Worm (Caenorhabditis elegans) whole organism, L4 larva: Measurements from ENCODE around the gene C29E4.9.

ENCODE experiments used
- F26F4.8 ChIP-seq: fragments of 200-800 bp; sonication (Bioruptor generic); conservative IDR thresholded peaks from 2 replicates; pipeline ENCODE4 v1.3.6; 2022; ENCODE audit warnings: missing genetic modification characterization, missing compliant biosample characterization
- F37D6.2 ChIP-seq: sonication (generic microtip); optimal IDR thresholded peaks from 2 replicates; lab custom pipeline; 2016; ENCODE audit warnings: mild to moderate bottlenecking, missing genetic modification characterization, missing compliant biosample characterization
- ZK337.2 ChIP-seq: fragments of 200-800 bp; sonication (Bioruptor generic); IDR thresholded peaks from 2 replicates; pipeline ENCODE4 v1.3.6; 2022; ENCODE audit warnings: missing genetic modification reagents, missing genetic modification characterization, missing compliant biosample characterization
- aha-1 ChIP-seq: fragments of 150-350 bp; peaks from one replicate; lab custom pipeline; 2014; ENCODE audit warnings: missing biosample characterization, missing genetic modification characterization
- aly-2 ChIP-seq: sonication (generic microtip); optimal IDR thresholded peaks from 2 replicates; lab custom pipeline; 2018; ENCODE audit warnings: missing biosample characterization, missing genetic modification characterization
- ama-1 ChIP-seq: fragments of 150-350 bp; optimal IDR thresholded peaks from 2 replicates; lab custom pipeline; 2014; ENCODE audit warnings: inconsistent platforms, mixed read lengths
- arid-1 ChIP-seq: fragments of 200-800 bp; sonication (Bioruptor generic); conservative IDR thresholded peaks from 2 replicates; pipeline ENCODE4 v1.3.6; 2022; ENCODE audit warnings: missing genetic modification reagents, missing genetic modification characterization, missing compliant biosample characterization
- ceh-32 ChIP-seq: sonication (generic microtip); optimal IDR thresholded peaks from 2 replicates; lab custom pipeline; 2016; ENCODE audit warnings: mild to moderate bottlenecking, missing genetic modification characterization, missing compliant biosample characterization; ENCODE audit not compliant: poor library complexity
- ceh-62 ChIP-seq: sonication (generic microtip); optimal IDR thresholded peaks from 2 replicates; lab custom pipeline; 2017; ENCODE audit warnings: missing biosample characterization, missing genetic modification characterization
- ctbp-1 ChIP-seq: fragments of 200-800 bp; sonication (Bioruptor generic); IDR thresholded peaks from 2 replicates; pipeline ENCODE4 v1.3.6; 2022; ENCODE audit warnings: missing genetic modification reagents, missing genetic modification characterization, missing compliant biosample characterization
- daf-19 ChIP-seq: fragments of 200-800 bp; sonication (Bioruptor generic); conservative IDR thresholded peaks from 2 replicates; pipeline ENCODE4 v1.3.6; 2022; ENCODE audit warnings: missing genetic modification characterization, missing compliant biosample characterization
- daf-8 ChIP-seq: fragments of 200-800 bp; sonication (Bioruptor generic); IDR thresholded peaks from 2 replicates; pipeline ENCODE4 v1.3.6; 2022; ENCODE audit warnings: missing genetic modification characterization, missing compliant biosample characterization
- dmd-8 ChIP-seq: fragments of 200-800 bp; sonication (Bioruptor generic); IDR thresholded peaks from 2 replicates; pipeline ENCODE4 v1.3.6; 2022; ENCODE audit warnings: missing genetic modification characterization, missing compliant biosample characterization
- dmd-9 ChIP-seq: fragments of 200-800 bp; sonication (Bioruptor generic); IDR thresholded peaks from 2 replicates; pipeline ENCODE4 v1.3.6; 2022; ENCODE audit warnings: missing genetic modification reagents, missing genetic modification characterization, missing compliant biosample characterization
- duxl-1 ChIP-seq: sonication (generic microtip); optimal IDR thresholded peaks from 2 replicates; lab custom pipeline; 2016; ENCODE audit warnings: mild to moderate bottlenecking, missing genetic modification characterization, moderate library complexity, missing compliant biosample characterization; ENCODE audit not compliant: poor library complexity
- fos-1 ChIP-seq: fragments of 150-350 bp; optimal IDR thresholded peaks from 2 replicates; lab custom pipeline; 2014; ENCODE audit warnings: missing biosample characterization, missing genetic modification characterization
- hif-1 ChIP-seq, 2 experiments: sonication (generic microtip); optimal IDR thresholded peaks; 2 replicates each; lab custom pipeline; 2016 to 2017; ENCODE audit warnings: missing compliant biosample characterization in 2 of 2, missing genetic modification characterization in 2 of 2, missing genetic modification reagents in 2 of 2, missing genotype in 2 of 2, mild to moderate bottlenecking in 1 of 2
- lin-38 ChIP-seq: fragments of 200-800 bp; sonication (Bioruptor generic); IDR thresholded peaks from 2 replicates; pipeline ENCODE4 v1.3.6; 2022; ENCODE audit warnings: missing genetic modification reagents, missing genetic modification characterization, missing compliant biosample characterization
- lin-39 ChIP-seq: fragments of 150-350 bp; optimal IDR thresholded peaks from 2 replicates; lab custom pipeline; 2014; ENCODE audit warnings: missing biosample characterization, missing genetic modification reagents, missing genetic modification characterization
- madf-9 ChIP-seq: fragments of 200-800 bp; sonication (Bioruptor generic); conservative IDR thresholded peaks from 2 replicates; pipeline ENCODE4 v1.3.6; 2022; ENCODE audit warnings: missing genetic modification reagents, missing genetic modification characterization, missing compliant biosample characterization
- mdt-29 ChIP-seq: fragments of 200-800 bp; sonication (Bioruptor generic); IDR thresholded peaks from 2 replicates; pipeline ENCODE4 v1.3.6; 2022; ENCODE audit warnings: missing genetic modification reagents, missing genetic modification characterization, missing compliant biosample characterization
- mxl-2 ChIP-seq: fragments of 200-800 bp; sonication (Bioruptor generic); conservative IDR thresholded peaks from 2 replicates; pipeline ENCODE4 v1.3.6; 2022; ENCODE audit warnings: missing genetic modification reagents, missing genetic modification characterization, missing compliant biosample characterization
- nhr-41 ChIP-seq: fragments of 200-800 bp; sonication (Bioruptor generic); IDR thresholded peaks from 2 replicates; pipeline ENCODE4 v1.3.6; 2022; ENCODE audit warnings: missing genetic modification reagents, missing genetic modification characterization, missing compliant biosample characterization
- nhr-42 ChIP-seq: fragments of 200-800 bp; sonication (Bioruptor generic); IDR thresholded peaks from 2 replicates; pipeline ENCODE4 v1.3.6; 2022; ENCODE audit warnings: missing genetic modification characterization, missing compliant biosample characterization
- nhr-6 ChIP-seq: fragments of 150-350 bp; optimal IDR thresholded peaks from 2 replicates; lab custom pipeline; 2014; ENCODE audit warnings: missing biosample characterization, missing genetic modification characterization
- nhr-77 ChIP-seq: fragments of 150-350 bp; optimal IDR thresholded peaks from 2 replicates; lab custom pipeline; 2014; ENCODE audit warnings: missing biosample characterization, missing genetic modification characterization
- snpc-4 ChIP-seq: fragments of 150-350 bp; optimal IDR thresholded peaks from 2 replicates; lab custom pipeline; 2014; ENCODE audit warnings: missing biosample characterization, missing genetic modification characterization
- spr-1 ChIP-seq: sonication (generic microtip); optimal IDR thresholded peaks from 2 replicates; lab custom pipeline; 2016; ENCODE audit warnings: mild to moderate bottlenecking, missing genetic modification characterization, missing compliant biosample characterization
- tag-97 ChIP-seq: fragments of 200-800 bp; sonication (Bioruptor generic); IDR thresholded peaks from 2 replicates; pipeline ENCODE4 v1.3.6; 2022; ENCODE audit warnings: missing genetic modification characterization, missing compliant biosample characterization
- vab-7 ChIP-seq: fragments of 200-800 bp; sonication (Bioruptor generic); IDR thresholded peaks from 2 replicates; pipeline ENCODE4 v1.3.6; 2022; ENCODE audit warnings: missing genetic modification reagents, missing genetic modification characterization, missing compliant biosample characterization
- zag-1 ChIP-seq: fragments of 150-350 bp; optimal IDR thresholded peaks from 2 replicates; lab custom pipeline; 2014; ENCODE audit warnings: missing biosample characterization, missing genetic modification characterization

C29E4.9 gene

ce11 chrIII:7956965-7957364 lies at the start of gene C29E4.9:
Gene C29E4.9 (minus strand): TSS chrIII:7957065.
- TF ChIP-seq fos-1 (tag; lab: Kevin White, UChicago) (no peak), snpc-4 (no peak), nhr-42 (GFP tag; lab: Robert Waterston, UW) (no peak), duxl-1 (no peak), daf-19 (GFP tag; lab: Robert Waterston, UW) (no peak), aly-2 (tag; lab: Kevin White, UChicago) (no peak), nhr-41 (no peak), ceh-62 (tag; lab: Kevin White, UChicago) (no peak), arid-1 (GFP tag; lab: Robert Waterston, UW) (no peak), madf-9 (GFP tag; lab: Robert Waterston, UW) (no peak), zag-1 (tag; lab: Kevin White, UChicago) (no peak), spr-1 (tag; lab: Kevin White, UChicago) (no peak), daf-8 (no peak), F26F4.8 (GFP tag; lab: Robert Waterston, UW) (no peak), ama-1 (no peak), lin-38 (GFP tag; lab: Robert Waterston, UW) (no peak), ceh-32 (no peak), ZK337.2 (no peak)

ce11 chrIII:8004091-8004490 lies 47.2 kb upstream of the C29E4.9 start, which contains the start of gene C06G4.6:
Gene C06G4.6 (plus strand): TSS chrIII:8004391.
- no peak for TF ChIP-seq nhr-77 (tag; lab: Kevin White, UChicago)
- peak; percentile 29 for TF ChIP-seq aha-1 (tag; lab: Kevin White, UChicago)

ce11 chrIII:8001557-8001956 lies 44.7 kb upstream of the C29E4.9 start:
- TF ChIP-seq mdt-29 (GFP tag; lab: Robert Waterston, UW) = no peak
- TF ChIP-seq tag-97 = no peak
- peak; percentile 67 for TF ChIP-seq aha-1 (tag; lab: Kevin White, UChicago)

ce11 chrIII:7997447-7998046 lies 40.7 kb upstream of the C29E4.9 start:
- TF ChIP-seq hif-1 (tag; optimal IDR thresholded peaks at IDR 0.05; lab: Kevin White, UChicago) (no peak), vab-7 (GFP tag; lab: Robert Waterston, UW) (no peak), mxl-2 (GFP tag; lab: Robert Waterston, UW) (no peak)

- TF ChIP-seq aha-1 (tag; lab: Kevin White, UChicago) = peak; percentile 50
- TF ChIP-seq dmd-9 = no peak
Observed at ce11 chrIII:7996353-7996752, 39.5 kb upstream of the C29E4.9 start, which contains the start of gene npr-17. Gene npr-17 (minus strand): TSS chrIII:7996453.

- no peak for TF ChIP-seq ctbp-1
- no peak for TF ChIP-seq F37D6.2 (tag; lab: Kevin White, UChicago)
- TF ChIP-seq lin-39 (tag; lab: Kevin White, UChicago) = no peak
- no peak for TF ChIP-seq dmd-8 (GFP tag; lab: Robert Waterston, UW)
- TF ChIP-seq nhr-6 (tag; lab: Kevin White, UChicago) = no peak
Observed at ce11 chrIII:7986585-7987171, 29.8 kb upstream of the C29E4.9 start, which contains the start of gene hrpk-2. Gene hrpk-2 (plus strand): TSS chrIII:7987121.
